Worm (Caenorhabditis elegans): ENCODE measurements around the gene ostf-4.
A peak's percentile ranks its signal among the peaks of the same experiment; 100 is the strongest.

ostf-4 gene

ce11 chrIII:10357598-10358186 is 39.3 kb upstream of the ostf-4 start, which contains the start of gene umps-1 (continued):
- no peak for TF ChIP-seq cebp-2 (GFP tag; IDR thresholded peaks at IDR 0.05)
- no peak for TF ChIP-seq bed-2 (GFP tag; IDR thresholded peaks at IDR 0.05)
- no peak for TF ChIP-seq F57A8.1 (GFP tag; optimal IDR thresholded peaks at IDR 0.05)
- peak; percentile 38 for TF ChIP-seq lin-40 (tag; optimal IDR thresholded peaks at IDR 0.05)
- peak; percentile 38 for TF ChIP-seq ceh-27 (GFP tag; optimal IDR thresholded peaks at IDR 0.05)
- no peak for TF ChIP-seq Y95B8A.8 (GFP tag; IDR thresholded peaks at IDR 0.05)

DNA sequence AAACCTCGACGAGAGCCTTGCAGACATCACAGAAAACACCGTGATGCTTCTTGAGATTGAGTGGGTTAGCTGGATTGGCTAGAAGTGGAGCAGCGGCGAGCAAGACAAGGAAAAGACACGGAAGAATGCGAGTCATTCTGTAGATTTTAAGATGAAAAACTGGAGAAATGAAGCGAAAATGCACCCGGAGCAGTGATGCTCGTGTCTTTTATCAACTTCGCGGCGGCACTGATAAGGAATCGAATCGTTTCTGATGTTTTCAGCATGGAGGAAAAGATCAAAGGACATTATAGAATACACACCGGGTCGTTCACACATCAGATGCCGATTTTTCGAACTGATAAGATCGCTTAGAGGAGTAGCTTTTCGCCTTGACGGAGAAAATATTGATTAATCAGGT is 37.0 kb upstream of the ostf-4 start, which contains the start of gene spp-1:
Gene spp-1 (minus strand): TSS at position 287 of the 400 bp plus-strand sequence.
- peak; percentile 7 for TF ChIP-seq him-1 (tag; optimal IDR thresholded peaks at IDR 0.05)
- TF ChIP-seq cebp-1 (GFP tag; IDR thresholded peaks at IDR 0.05) = no peak
- TF ChIP-seq cebp-1 (tag; optimal IDR thresholded peaks at IDR 0.05) = peak; percentile 33
- TF ChIP-seq F52B5.7 (tag; optimal IDR thresholded peaks at IDR 0.05) = peak; percentile 32
- TF ChIP-seq ceh-91 (GFP tag; IDR thresholded peaks at IDR 0.05) = no peak
- no peak for TF ChIP-seq D2030.7 (GFP tag; IDR thresholded peaks at IDR 0.05)
- peak; percentile 24; the same call in 1 of the 2 replicates for TF ChIP-seq hsf-1 (GFP tag; IDR thresholded peaks at IDR 0.05)
- TF ChIP-seq nhr-80 (tag; optimal IDR thresholded peaks at IDR 0.05) = peak; percentile 76
- TF ChIP-seq tbx-9 (tag; optimal IDR thresholded peaks at IDR 0.05; ENCODE audit: borderline replicate concordance) = peak; percentile 85
- no peak for TF ChIP-seq F39B2.1 (GFP tag; IDR thresholded peaks at IDR 0.05)
- no peak for TF ChIP-seq hlh-26 (GFP tag; conservative IDR thresholded peaks at IDR 0.05)
- no peak for TF ChIP-seq ceh-27 (GFP tag; optimal IDR thresholded peaks at IDR 0.05)
- no peak for TF ChIP-seq madf-8 (GFP tag; conservative IDR thresholded peaks at IDR 0.05)
- TF ChIP-seq atf-7 (tag; optimal IDR thresholded peaks at IDR 0.05) = peak; percentile 8
- peak; percentile 32 for TF ChIP-seq tbp1 (GFP tag; optimal IDR thresholded peaks at IDR 0.05)
- peak; percentile 9; the same call in 1 of the 2 replicates for TF ChIP-seq madf-6 (GFP tag; IDR thresholded peaks at IDR 0.05)
- TF ChIP-seq die-1 (tag; optimal IDR thresholded peaks at IDR 0.05) = no peak

DNA sequence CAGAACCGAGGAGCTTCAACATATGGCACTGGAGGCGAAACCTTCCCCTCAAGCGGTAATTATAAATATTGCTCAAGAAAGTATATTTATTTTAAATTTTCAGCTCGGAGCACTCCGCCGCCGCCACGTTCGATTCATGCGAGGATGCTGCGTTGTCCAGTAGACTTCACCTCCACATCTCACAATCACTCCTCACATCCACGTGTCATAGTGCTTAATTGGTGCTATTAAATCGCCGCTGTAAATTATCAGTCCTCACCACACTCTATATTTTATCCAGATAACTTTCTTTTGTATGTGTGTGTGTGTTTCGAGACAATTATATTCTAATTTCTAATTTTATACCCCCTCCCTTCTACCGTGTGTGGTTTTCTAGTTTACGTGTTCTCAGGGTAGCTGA is 36.2 kb upstream of the ostf-4 start:
- TF ChIP-seq madf-10 (tag; optimal IDR thresholded peaks at IDR 0.05) (peak; percentile 10), let-526 (GFP tag; IDR thresholded peaks at IDR 0.05) (no peak), tlf-1 (GFP tag; optimal IDR thresholded peaks at IDR 0.05) (peak; percentile 29)

DNA sequence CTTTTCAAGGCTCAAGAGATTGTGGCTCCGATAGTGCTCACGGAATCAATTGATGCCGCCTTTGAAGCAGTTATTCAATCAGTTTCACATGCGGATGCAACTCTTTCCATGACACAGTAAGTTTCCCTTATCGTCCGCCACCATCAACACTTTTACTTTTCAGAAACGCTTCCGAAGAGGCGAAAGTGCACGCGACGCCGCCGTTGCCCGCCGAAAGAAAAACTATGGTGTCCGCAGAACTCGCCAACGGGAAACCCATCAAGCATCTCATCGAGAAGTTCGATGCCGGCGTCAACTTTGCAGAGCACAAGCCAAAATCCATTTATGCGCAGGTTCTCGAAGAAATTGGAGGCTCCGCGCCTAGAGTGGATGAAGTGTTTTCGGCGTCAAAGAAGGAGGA is 35.1 kb upstream of the ostf-4 start:
- TF ChIP-seq zfh-2 (GFP tag; conservative IDR thresholded peaks at IDR 0.05) (0 out of 2 replicates have a peak, but pooled peaks have one; percentile 54), nfya-2 (GFP tag; IDR thresholded peaks at IDR 0.05) (no peak)

DNA sequence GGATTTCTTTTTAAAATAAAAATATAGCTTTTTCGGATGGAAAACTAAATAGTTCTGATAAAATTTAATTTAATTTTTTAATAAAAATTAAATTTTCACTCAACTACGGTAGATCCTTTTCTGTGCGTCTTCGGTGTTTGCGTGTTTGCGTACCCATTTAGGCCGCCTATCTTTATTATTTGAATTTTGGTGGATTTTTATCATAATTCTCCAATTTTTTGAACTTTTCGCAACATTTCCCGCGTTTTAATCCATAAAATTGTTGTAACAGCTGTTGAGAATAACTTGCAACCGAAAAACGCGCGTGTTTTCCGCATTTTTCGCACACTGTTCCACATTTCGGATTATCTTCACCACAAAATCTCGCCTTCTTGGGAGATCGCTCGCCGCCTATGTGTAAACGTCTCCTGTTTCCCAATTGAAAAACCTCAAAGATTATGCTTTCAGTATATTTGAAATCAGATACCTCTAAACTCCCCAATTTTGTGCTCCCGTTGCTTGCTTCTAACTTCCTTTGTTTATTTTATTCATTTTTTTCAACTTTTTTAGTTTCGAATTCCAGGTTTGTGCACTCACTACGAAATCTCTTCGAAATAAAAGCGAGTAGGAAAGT is 33.3 kb upstream of the ostf-4 start, which contains the start of gene T07C4.3:
Gene T07C4.3 (plus strand): TSS at position 563 of the 613 bp plus-strand sequence.
- TF ChIP-seq B0035.1 (tag; optimal IDR thresholded peaks at IDR 0.05) (no peak), ceh-91 (GFP tag; IDR thresholded peaks at IDR 0.05) (peak; percentile 65), let-526 (GFP tag; IDR thresholded peaks at IDR 0.05) (no peak), ceh-100 (GFP tag; IDR thresholded peaks at IDR 0.05) (no peak), zfh-2 (GFP tag; conservative IDR thresholded peaks at IDR 0.05) (no peak), hmg-20 (GFP tag; IDR thresholded peaks at IDR 0.05) (no peak), bed-1 (GFP tag; IDR thresholded peaks at IDR 0.05) (no peak), hsf-1 (GFP tag; IDR thresholded peaks at IDR 0.05) (0 out of 2 replicates have a peak, but pooled peaks have one; percentile 27), F22D6.2 (tag; optimal IDR thresholded peaks at IDR 0.05) (no peak), tbp1 (GFP tag; optimal IDR thresholded peaks at IDR 0.05) (no peak), F57C9.4 (tag; optimal IDR thresholded peaks at IDR 0.05) (no peak), Y79H2A.3 (GFP tag; conservative IDR thresholded peaks at IDR 0.05) (no peak), fkh-3 (tag; optimal IDR thresholded peaks at IDR 0.05) (no peak), lsy-27 (tag; optimal IDR thresholded peaks at IDR 0.05; ENCODE audit: borderline replicate concordance, insufficient read depth) (no peak), attf-3 (GFP tag; conservative IDR thresholded peaks at IDR 0.05) (no peak), nhr-80 (tag; optimal IDR thresholded peaks at IDR 0.05) (no peak), nhr-179 (tag; optimal IDR thresholded peaks at IDR 0.05) (no peak), F49E8.2 (tag; optimal IDR thresholded peaks at IDR 0.05; ENCODE audit: insufficient read depth) (no peak), sdz-38 (tag; optimal IDR thresholded peaks at IDR 0.05) (no peak), Y53F4B.3 (GFP tag; IDR thresholded peaks at IDR 0.05) (no peak)

All from whole organism, young adult.